Fruit fly (Drosophila melanogaster) whole organism, embryonic: Measurements from ENCODE around the gene fry.

ENCODE experiments used
- Ssrp ChIP-seq: fragments of 200-800 bp; sonication (Bioruptor generic); optimal IDR thresholded peaks from 2 replicates; lab custom pipeline; 2018; ENCODE audit warnings: missing biosample characterization, mild to moderate bottlenecking, missing genetic modification characterization, moderate library complexity
- da ChIP-seq: fragments of 200-800 bp; sonication (Bioruptor generic); optimal IDR thresholded peaks from 2 replicates; lab custom pipeline; 2016; ENCODE audit warnings: missing biosample characterization, missing genetic modification characterization
- pan ChIP-seq, 4 experiments: fragments of >200 bp in 3 of 4; fragments of 200-800 bp in 1 of 4; sonication (Bioruptor generic) in 1 of 4; optimal IDR thresholded peaks in 3 of 4; IDR thresholded peaks in 1 of 4; 2 replicates each; pipeline versions ENCODE4 v1.3.6 to Lab custom; 2017 to 2022; ENCODE audit warnings: missing biosample characterization in 2 of 4, missing genetic modification characterization in 2 of 4, mixed read lengths in 1 of 4
- usp ChIP-seq: fragments of >200 bp; optimal IDR thresholded peaks from 2 replicates; lab custom pipeline; 2017; ENCODE audit warnings: missing biosample characterization, missing genetic modification characterization
- vvl ChIP-seq: fragments of 200-800 bp; sonication (Bioruptor generic); IDR thresholded peaks from 2 replicates; pipeline ENCODE4 v1.3.6; 2022; ENCODE audit warnings: missing biosample characterization, missing genetic modification characterization

DNA sequence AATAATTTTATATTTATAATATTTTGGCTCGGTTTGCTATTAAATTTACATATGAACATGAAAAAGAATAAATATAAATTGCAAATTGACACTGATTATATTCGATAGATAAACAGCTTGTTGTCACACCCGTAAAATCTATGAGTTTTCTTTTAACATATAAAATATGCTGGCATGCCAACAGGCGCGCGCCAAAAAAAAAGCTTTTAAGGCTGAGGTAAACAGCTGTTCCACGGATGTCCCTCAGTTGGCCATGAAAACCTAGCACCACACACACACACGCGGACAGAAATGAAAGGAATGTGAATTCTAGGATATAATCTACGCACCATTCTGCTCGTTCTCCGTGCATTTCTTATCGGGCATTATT, 15.9 kb upstream of the fry start:
- TF ChIP-seq vvl (GFP tag; lab: Robert Waterston, UW) (no peak), Ssrp (tag; lab: Kevin White, UChicago) (no peak), usp (GFP tag; lab: Kevin White, UChicago) (no peak), da (no peak), pan (optimal IDR thresholded peaks at IDR 0.05; lab: Kevin White, UChicago) (no peak), pan (GFP tag; optimal IDR thresholded peaks at IDR 0.05 in 1 of 2, IDR thresholded peaks at IDR 0.05 in 1 of 2) (no peak)
